Worm (Caenorhabditis elegans): ENCODE results near the gene F20D6.8.
A peak's percentile ranks its signal among the peaks of the same experiment; 100 is the strongest.

Gene F20D6.8

ce11 chrV:8213868-8214267 lies 45.8 kb upstream of the F20D6.8 start, which contains the start of gene K07C11.7:
Gene K07C11.7 (minus strand): TSS chrV:8213968.
- TF ChIP-seq pqm-1 (tag; optimal IDR thresholded peaks at IDR 0.05) (no peak), tag-97 (GFP tag; IDR thresholded peaks at IDR 0.05) (no peak), mdt-29 (GFP tag; IDR thresholded peaks at IDR 0.05) (no peak)

ce11 chrV:8212816-8213215 lies 44.7 kb upstream of the F20D6.8 start:
- no peak for TF ChIP-seq daf-16 (GFP tag; optimal IDR thresholded peaks at IDR 0.05)
- peak; percentile 79 for TF ChIP-seq daf-16 (tag; optimal IDR thresholded peaks at IDR 0.05)
- TF ChIP-seq F44E2.7 (GFP tag; IDR thresholded peaks at IDR 0.05) = no peak
- TF ChIP-seq attf-4 (tag; optimal IDR thresholded peaks at IDR 0.05) = no peak
- TF ChIP-seq lin-13 (GFP tag; optimal IDR thresholded peaks at IDR 0.05) = no peak
- TF ChIP-seq nhr-41 (GFP tag; IDR thresholded peaks at IDR 0.05) = no peak
- no peak for TF ChIP-seq vab-7 (GFP tag; IDR thresholded peaks at IDR 0.05)
- TF ChIP-seq R02D3.7 (tag; optimal IDR thresholded peaks at IDR 0.05) = no peak
- no peak for TF ChIP-seq Y48G9A.11 (GFP tag; IDR thresholded peaks at IDR 0.05)
- TF ChIP-seq dmd-6 (GFP tag; IDR thresholded peaks at IDR 0.05) = peak; percentile 59
- no peak for TF ChIP-seq Y5F2A.4 (GFP tag; optimal IDR thresholded peaks at IDR 0.05)
- no peak for TF ChIP-seq ceh-20 (GFP tag; IDR thresholded peaks at IDR 0.05)
- no peak for TF ChIP-seq ctbp-1 (GFP tag; IDR thresholded peaks at IDR 0.05)
- no peak for TF ChIP-seq cey-2 (tag; optimal IDR thresholded peaks at IDR 0.05; ENCODE audit: borderline replicate concordance, insufficient read depth)
- no peak for TF ChIP-seq fos-1 (tag; optimal IDR thresholded peaks at IDR 0.05)
- TF ChIP-seq unc-130 (GFP tag; optimal IDR thresholded peaks at IDR 0.05) = no peak
- TF ChIP-seq pha-4 (GFP tag; IDR thresholded peaks at IDR 0.05) = no peak
- TF ChIP-seq pha-4 (tag; optimal IDR thresholded peaks at IDR 0.05) = no peak
- TF ChIP-seq zfp-2 (tag; optimal IDR thresholded peaks at IDR 0.05) = no peak
- no peak for TF ChIP-seq zip-11 (GFP tag; IDR thresholded peaks at IDR 0.05)
- no peak for TF ChIP-seq mdl-1 (tag; optimal IDR thresholded peaks at IDR 0.05)
- no peak for TF ChIP-seq aha-1 (tag)
- TF ChIP-seq jun-1 (tag; optimal IDR thresholded peaks at IDR 0.05) = no peak
- no peak for TF ChIP-seq snpc-4 (tag; optimal IDR thresholded peaks at IDR 0.05)
- TF ChIP-seq pqm-1 (tag; optimal IDR thresholded peaks at IDR 0.05) = peak; percentile 92
- TF ChIP-seq skn-1 (tag; optimal IDR thresholded peaks at IDR 0.05) = no peak
- TF ChIP-seq lin-1 (GFP tag; IDR thresholded peaks at IDR 0.05) = no peak
- TF ChIP-seq hlh-11 (tag; optimal IDR thresholded peaks at IDR 0.05) = peak; percentile 55
- no peak for TF ChIP-seq ceh-82 (tag; optimal IDR thresholded peaks at IDR 0.05)
- TF ChIP-seq arid-1 (GFP tag; conservative IDR thresholded peaks at IDR 0.05) = no peak
- TF ChIP-seq mxl-2 (GFP tag; conservative IDR thresholded peaks at IDR 0.05) = no peak
- no peak for TF ChIP-seq F37D6.2 (tag; optimal IDR thresholded peaks at IDR 0.05)
- no peak for TF ChIP-seq nhr-111 (GFP tag; optimal IDR thresholded peaks at IDR 0.05)
- TF ChIP-seq dve-1 (tag; optimal IDR thresholded peaks at IDR 0.05; ENCODE audit: insufficient read depth) = peak; percentile 51
- TF ChIP-seq fkh-10 (GFP tag; optimal IDR thresholded peaks at IDR 0.05) = no peak
- TF ChIP-seq ama-1 (optimal IDR thresholded peaks at IDR 0.05) = no peak
- TF ChIP-seq nhr-28 (tag; optimal IDR thresholded peaks at IDR 0.05) = peak; percentile 68
- peak; percentile 9 for TF ChIP-seq nhr-48 (tag; optimal IDR thresholded peaks at IDR 0.05)
- no peak for TF ChIP-seq daf-8 (GFP tag; IDR thresholded peaks at IDR 0.05)

ce11 chrV:8211993-8212392 lies 43.9 kb upstream of the F20D6.8 start:
- 0 out of 2 replicates have a peak, but pooled peaks have one; percentile 21 for TF ChIP-seq saeg-2 (GFP tag; IDR thresholded peaks at IDR 0.05)
- no peak for TF ChIP-seq F37D6.2 (tag; optimal IDR thresholded peaks at IDR 0.05)

Data from whole organism, L4 larva.